Fruit fly (Drosophila melanogaster) whole organism, embryonic: Measurements from ENCODE around the gene CG17593.
A peak's percentile ranks its signal among the peaks of the same experiment; 100 is the strongest.

ENCODE experiments used
- ATbp ChIP-seq: fragments of 200-800 bp; sonication (Bioruptor generic); optimal IDR thresholded peaks from 2 replicates; lab custom pipeline; 2017; ENCODE audit warnings: missing biosample characterization, mild to moderate bottlenecking, missing genetic modification characterization, missing genetic modification reagents
- Ada2b ChIP-seq: fragments of 200-800 bp; sonication (Bioruptor generic); IDR thresholded peaks from 2 replicates; pipeline ENCODE4 v1.3.6; 2022; ENCODE audit warnings: missing biosample characterization, missing genetic modification characterization
- Atf6 ChIP-seq: fragments of 200-800 bp; sonication (Bioruptor generic); IDR thresholded peaks from 2 replicates; pipeline ENCODE4 v1.3.6; 2022; ENCODE audit warnings: missing biosample characterization, missing genetic modification characterization
- BEAF-32 ChIP-seq: fragments of 200-800 bp; sonication (Bioruptor generic); optimal IDR thresholded peaks from 3 replicates; lab custom pipeline; 2017; ENCODE audit warnings: missing biosample characterization, missing genetic modification characterization, mild to moderate bottlenecking, moderate library complexity, missing genetic modification reagents
- BtbVII ChIP-seq: fragments of 200-800 bp; sonication (Bioruptor generic); optimal IDR thresholded peaks from 3 replicates; lab custom pipeline; 2017; ENCODE audit warnings: missing biosample characterization, mild to moderate bottlenecking, missing genetic modification characterization
- CG11695 ChIP-seq: fragments of 200-800 bp; sonication (Bioruptor generic); IDR thresholded peaks from 3 replicates; pipeline ENCODE4 v1.3.6; 2022; ENCODE audit warnings: missing biosample characterization, missing genetic modification characterization
- CG11723 ChIP-seq: fragments of 200-800 bp; sonication (Bioruptor generic); optimal IDR thresholded peaks from 2 replicates; lab custom pipeline; 2017; ENCODE audit warnings: missing biosample characterization, mild to moderate bottlenecking, missing genetic modification characterization
- CG12155 ChIP-seq: fragments of 200-800 bp; sonication (Bioruptor generic); optimal IDR thresholded peaks from 3 replicates; lab custom pipeline; 2016; ENCODE audit warnings: missing biosample characterization, missing genetic modification characterization
- CG12236 ChIP-seq: fragments of 200-800 bp; sonication (Bioruptor generic); optimal IDR thresholded peaks from 2 replicates; lab custom pipeline; 2016; ENCODE audit warnings: missing biosample characterization, missing genetic modification characterization
- CG1233 ChIP-seq: fragments of 200-800 bp; sonication (Bioruptor generic); optimal IDR thresholded peaks from 4 replicates; lab custom pipeline; 2018; ENCODE audit warnings: missing biosample characterization, mild to moderate bottlenecking, missing genetic modification characterization
- CG13624 ChIP-seq: fragments of 200-800 bp; sonication (Bioruptor generic); optimal IDR thresholded peaks from 2 replicates; lab custom pipeline; 2016; ENCODE audit warnings: missing biosample characterization, missing genetic modification characterization
- CG32767 ChIP-seq: fragments of 200-800 bp; sonication (Bioruptor generic); IDR thresholded peaks from 2 replicates; pipeline ENCODE4 v1.3.6; 2022; ENCODE audit warnings: missing biosample characterization, missing genetic modification characterization
- CG33213 ChIP-seq: fragments of 200-800 bp; sonication (Bioruptor generic); optimal IDR thresholded peaks from 3 replicates; lab custom pipeline; 2016; ENCODE audit warnings: missing biosample characterization, missing genetic modification characterization
- CG3838 ChIP-seq: fragments of 200-800 bp; sonication (Bioruptor generic); optimal IDR thresholded peaks from 3 replicates; lab custom pipeline; 2016; ENCODE audit warnings: missing biosample characterization, missing genetic modification characterization
- CG4424 ChIP-seq: fragments of 200-800 bp; sonication (Bioruptor generic); optimal IDR thresholded peaks from 3 replicates; lab custom pipeline; 2016; ENCODE audit warnings: missing biosample characterization, missing genetic modification characterization
- CG6254 ChIP-seq: fragments of 200-800 bp; sonication (Bioruptor generic); optimal IDR thresholded peaks from 3 replicates; lab custom pipeline; 2017; ENCODE audit warnings: mild to moderate bottlenecking, missing biosample characterization, missing genetic modification reagents, missing genetic modification characterization
- CG6689 ChIP-seq: fragments of 200-800 bp; sonication (Bioruptor generic); IDR thresholded peaks from 2 replicates; pipeline ENCODE4 v1.3.6; 2022; ENCODE audit warnings: missing biosample characterization, missing genetic modification characterization
- CG6765 ChIP-seq: fragments of 200-800 bp; sonication (Bioruptor generic); optimal IDR thresholded peaks from 3 replicates; lab custom pipeline; 2017; ENCODE audit warnings: missing biosample characterization, mild to moderate bottlenecking, missing genetic modification characterization
- CG6854 ChIP-seq: fragments of 200-800 bp; sonication (Bioruptor generic); optimal IDR thresholded peaks from 3 replicates; lab custom pipeline; 2017; ENCODE audit warnings: missing biosample characterization, mild to moderate bottlenecking, missing genetic modification characterization
- CG8089 ChIP-seq: fragments of 200-800 bp; sonication (Bioruptor generic); optimal IDR thresholded peaks from 3 replicates; lab custom pipeline; 2016; ENCODE audit warnings: missing biosample characterization, missing genetic modification characterization
- CG8924 ChIP-seq: fragments of 200-800 bp; optimal IDR thresholded peaks from 3 replicates; lab custom pipeline; 2019; ENCODE audit warnings: missing biosample characterization, mild to moderate bottlenecking, missing genetic modification characterization, moderate library complexity
- CG9437 ChIP-seq: fragments of 200-800 bp; sonication (Bioruptor generic); optimal IDR thresholded peaks from 2 replicates; lab custom pipeline; 2018; ENCODE audit warnings: missing biosample characterization, mild to moderate bottlenecking, missing genetic modification characterization
- CG9609 ChIP-seq: fragments of 200-800 bp; sonication (Bioruptor generic); optimal IDR thresholded peaks from 3 replicates; lab custom pipeline; 2016; ENCODE audit warnings: missing biosample characterization, missing genetic modification characterization
- CG9932 ChIP-seq: fragments of 200-800 bp; sonication (Bioruptor generic); IDR thresholded peaks from 2 replicates; pipeline ENCODE4 v1.3.6; 2022; ENCODE audit warnings: missing biosample characterization, missing genetic modification characterization
- Camta ChIP-seq: fragments of 200-800 bp; sonication (Bioruptor generic); optimal IDR thresholded peaks from 2 replicates; lab custom pipeline; 2016; ENCODE audit warnings: missing biosample characterization, missing genetic modification characterization
- Dbx ChIP-seq: fragments of 200-800 bp; sonication (Bioruptor generic); IDR thresholded peaks from 3 replicates; pipeline ENCODE4 v1.3.6; 2022; ENCODE audit warnings: missing biosample characterization, missing genetic modification characterization
- Eip74EF ChIP-seq, 2 experiments: fragments of 200-800 bp in 1 of 2; fragments of >200 bp in 1 of 2; sonication (Bioruptor generic) in 1 of 2; optimal IDR thresholded peaks; 2 replicates each; lab custom pipeline; 2017 to 2019; ENCODE audit warnings: missing biosample characterization in 2 of 2, missing genetic modification characterization in 2 of 2, mild to moderate bottlenecking in 1 of 2, moderate library complexity in 1 of 2
- HmgZ ChIP-seq: fragments of 200-800 bp; sonication (Bioruptor generic); optimal IDR thresholded peaks from 2 replicates; lab custom pipeline; 2018; ENCODE audit warnings: missing biosample characterization, mild to moderate bottlenecking, missing genetic modification characterization
- Max ChIP-seq: fragments of 200-800 bp; sonication (Bioruptor generic); optimal IDR thresholded peaks from 2 replicates; lab custom pipeline; 2016; ENCODE audit warnings: missing biosample characterization, mild to moderate bottlenecking, missing genetic modification characterization
- Usf ChIP-seq: fragments of 200-800 bp; sonication (Bioruptor generic); optimal IDR thresholded peaks from 2 replicates; lab custom pipeline; 2017; ENCODE audit warnings: missing genotype, missing biosample characterization, missing genetic modification characterization
- Xbp1 ChIP-seq: fragments of 200-800 bp; sonication (Bioruptor generic); optimal IDR thresholded peaks from 3 replicates; lab custom pipeline; 2016; ENCODE audit warnings: missing biosample characterization, mild to moderate bottlenecking, missing genetic modification characterization
- Xrp1 ChIP-seq: fragments of 200-800 bp; sonication (Bioruptor generic); IDR thresholded peaks from 2 replicates; pipeline ENCODE4 v1.3.6; 2022; ENCODE audit warnings: missing biosample characterization, missing genetic modification characterization
- ato ChIP-seq: fragments of 200-800 bp; sonication (Bioruptor generic); IDR thresholded peaks from 2 replicates; pipeline ENCODE4 v1.3.6; 2022; ENCODE audit warnings: missing biosample characterization, missing genetic modification characterization; ENCODE audit not compliant: partially characterized antibody
- bab2 ChIP-seq: fragments of 200-800 bp; sonication (Bioruptor generic); optimal IDR thresholded peaks from 2 replicates; lab custom pipeline; 2016; ENCODE audit warnings: missing biosample characterization, missing genetic modification characterization
- ci ChIP-seq: fragments of 200-800 bp; sonication (Bioruptor generic); IDR thresholded peaks from 3 replicates; pipeline ENCODE4 v1.3.6; 2022; ENCODE audit warnings: missing biosample characterization, missing genetic modification characterization
- dmrt11E ChIP-seq: fragments of 200-800 bp; sonication (Bioruptor generic); optimal IDR thresholded peaks from 3 replicates; lab custom pipeline; 2018; ENCODE audit warnings: missing biosample characterization, mild to moderate bottlenecking, missing genetic modification characterization, moderate library complexity
- gcm ChIP-seq: fragments of 200-800 bp; sonication (Bioruptor generic); optimal IDR thresholded peaks from 2 replicates; lab custom pipeline; 2019; ENCODE audit warnings: missing biosample characterization, mild to moderate bottlenecking, missing genetic modification characterization, moderate library complexity
- gem ChIP-seq: fragments of 200-800 bp; sonication (Bioruptor generic); optimal IDR thresholded peaks from 2 replicates; lab custom pipeline; 2019; ENCODE audit warnings: missing biosample characterization, mild to moderate bottlenecking, missing genetic modification characterization, moderate library complexity
- hb ChIP-seq: fragments of 200-800 bp; sonication (Bioruptor generic); IDR thresholded peaks from 3 replicates; pipeline ENCODE4 v1.3.6; 2022; ENCODE audit warnings: missing biosample characterization, missing genetic modification characterization; ENCODE audit not compliant: partially characterized antibody
- jing ChIP-seq: fragments of 200-800 bp; sonication (Bioruptor generic); optimal IDR thresholded peaks from 2 replicates; lab custom pipeline; 2018; ENCODE audit warnings: missing biosample characterization, mild to moderate bottlenecking, missing genetic modification characterization
- pan ChIP-seq, 4 experiments: fragments of >200 bp in 3 of 4; fragments of 200-800 bp in 1 of 4; sonication (Bioruptor generic) in 1 of 4; optimal IDR thresholded peaks in 3 of 4; IDR thresholded peaks in 1 of 4; 2 replicates each; pipeline versions ENCODE4 v1.3.6 to Lab custom; 2017 to 2022; ENCODE audit warnings: missing biosample characterization in 2 of 4, missing genetic modification characterization in 2 of 4, mixed read lengths in 1 of 4
- pum ChIP-seq: fragments of 200-800 bp; sonication (Bioruptor generic); optimal IDR thresholded peaks from 2 replicates; lab custom pipeline; 2016; ENCODE audit warnings: missing biosample characterization, missing genetic modification characterization
- sd ChIP-seq: fragments of 200-800 bp; sonication (Bioruptor generic); optimal IDR thresholded peaks from 3 replicates; lab custom pipeline; 2018; ENCODE audit warnings: missing biosample characterization, mild to moderate bottlenecking, missing genetic modification characterization, moderate library complexity
- trh ChIP-seq: fragments of 200-800 bp; sonication (Bioruptor generic); optimal IDR thresholded peaks from 2 replicates; lab custom pipeline; 2016; ENCODE audit warnings: missing biosample characterization, missing genetic modification characterization
- usp ChIP-seq: fragments of >200 bp; optimal IDR thresholded peaks from 2 replicates; lab custom pipeline; 2017; ENCODE audit warnings: missing biosample characterization, missing genetic modification characterization
- vfl ChIP-seq: fragments of 200-800 bp; sonication (Bioruptor generic); optimal IDR thresholded peaks from 2 replicates; lab custom pipeline; 2016; ENCODE audit warnings: missing biosample characterization, missing genetic modification characterization
- zen2 ChIP-seq: fragments of 200-800 bp; sonication (Bioruptor generic); IDR thresholded peaks from 3 replicates; pipeline ENCODE4 v1.3.6; 2022; ENCODE audit warnings: missing biosample characterization, missing genetic modification characterization; ENCODE audit not compliant: partially characterized antibody
- zf30C ChIP-seq: fragments of 200-800 bp; sonication (Bioruptor generic); optimal IDR thresholded peaks from 3 replicates; lab custom pipeline; 2018; ENCODE audit warnings: missing biosample characterization, mild to moderate bottlenecking, missing genetic modification characterization
- zfh1 ChIP-seq: fragments of 200-800 bp; sonication (Bioruptor generic); IDR thresholded peaks from 3 replicates; pipeline ENCODE4 v1.3.6; 2022; ENCODE audit warnings: missing biosample characterization, missing genetic modification characterization
- zfh2 ChIP-seq: fragments of 200-800 bp; sonication (Bioruptor generic); optimal IDR thresholded peaks from 2 replicates; lab custom pipeline; 2016; ENCODE audit warnings: missing biosample characterization, missing genetic modification characterization

CG17593 gene

DNA sequence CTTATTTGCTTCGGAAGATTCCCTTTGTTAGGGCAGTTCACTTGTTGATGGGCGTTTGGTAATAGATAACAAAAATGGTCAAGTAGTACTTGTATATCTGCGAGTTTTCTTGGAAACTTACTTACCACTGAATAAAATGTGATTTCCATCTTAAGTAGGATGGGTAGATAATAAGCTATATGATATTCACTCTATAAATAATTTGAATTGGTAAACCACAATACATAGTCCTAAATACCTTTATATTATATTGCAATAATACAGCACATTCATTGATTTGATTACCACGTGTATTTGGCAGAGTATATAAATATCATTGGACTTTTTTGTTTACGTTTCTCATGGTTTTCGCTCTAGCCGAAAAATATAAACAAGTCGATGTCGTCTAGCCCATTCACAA, 38.7 kb upstream of the CG17593 start (continued):
- TF ChIP-seq zen2 (GFP tag; lab: Robert Waterston, UW) (no peak), Usf (GFP tag; lab: Kevin White, UChicago) (no peak), usp (GFP tag; lab: Kevin White, UChicago) (no peak), CG11723 (GFP tag; lab: Kevin White, UChicago) (peak; percentile 37), CG9932 (GFP tag; lab: Robert Waterston, UW) (peak; percentile 65), gem (tag; lab: Kevin White, UChicago) (peak; percentile 82), Ada2b (GFP tag; lab: Robert Waterston, UW) (peak; percentile 57; the same call in 1 of the 2 replicates), CG8089 (GFP tag; lab: Kevin White, UChicago) (no peak), sd (peak; percentile 18), hb (no peak), CG32767 (GFP tag; lab: Robert Waterston, UW) (peak; percentile 46; the same call in 1 of the 2 replicates), Camta (peak; percentile 20), CG3838 (GFP tag; lab: Kevin White, UChicago) (no peak), CG6689 (GFP tag; lab: Robert Waterston, UW) (peak; percentile 58), zf30C (GFP tag; lab: Kevin White, UChicago) (no peak), Xrp1 (GFP tag; lab: Robert Waterston, UW) (peak; percentile 39; the same call in 1 of the 2 replicates), CG6765 (GFP tag; lab: Kevin White, UChicago) (peak; percentile 65), zfh2 (GFP tag; lab: Kevin White, UChicago) (peak; percentile 56), BEAF-32 (GFP tag; lab: Kevin White, UChicago) (no peak), CG1233 (GFP tag; lab: Kevin White, UChicago) (peak; percentile 73), Max (GFP tag; lab: Kevin White, UChicago) (peak; percentile 29), Atf6 (GFP tag; lab: Robert Waterston, UW) (peak; percentile 65; the same call in 1 of the 2 replicates), ato (GFP tag; lab: Robert Waterston, UW) (no peak), CG6254 (GFP tag; lab: Kevin White, UChicago) (no peak), jing (GFP tag; lab: Kevin White, UChicago) (no peak), CG9609 (GFP tag; lab: Kevin White, UChicago) (peak; percentile 10), Eip74EF (GFP tag; optimal IDR thresholded peaks at IDR 0.05; lab: Kevin White, UChicago) (peak in 1 of 2 experiments; percentile 54), dmrt11E (tag; lab: Kevin White, UChicago) (peak; percentile 26), CG11695 (peak; percentile 72; the same call in 2 of the 3 replicates), Xbp1 (peak; percentile 57), zfh1 (GFP tag; lab: Robert Waterston, UW) (no peak), ci (GFP tag; lab: Robert Waterston, UW) (peak; percentile 40), CG6854 (GFP tag; lab: Kevin White, UChicago) (peak; percentile 3), Dbx (GFP tag; lab: Robert Waterston, UW) (peak; percentile 55; the same call in 1 of the 3 replicates), ATbp (GFP tag; lab: Kevin White, UChicago) (peak; percentile 51), pum (GFP tag; lab: Kevin White, UChicago) (peak; percentile 11), CG4424 (GFP tag; lab: Kevin White, UChicago) (peak; percentile 71), HmgZ (tag; lab: Kevin White, UChicago) (peak; percentile 67), CG9437 (GFP tag; lab: Kevin White, UChicago) (peak; percentile 78), pan (optimal IDR thresholded peaks at IDR 0.05; lab: Kevin White, UChicago) (no peak), pan (GFP tag; optimal IDR thresholded peaks at IDR 0.05 in 1 of 2, IDR thresholded peaks at IDR 0.05 in 1 of 2) (peak in 1 of 2 experiments; percentile 72), vfl (GFP tag; lab: Kevin White, UChicago) (peak; percentile 31), trh (no peak), BtbVII (peak; percentile 62), CG12236 (no peak), CG8924 (tag; lab: Kevin White, UChicago) (peak; percentile 53), CG33213 (GFP tag; lab: Kevin White, UChicago) (no peak), gcm (GFP tag; lab: Kevin White, UChicago) (peak; percentile 3), bab2 (GFP tag; lab: Kevin White, UChicago) (peak; percentile 50), CG13624 (GFP tag; lab: Kevin White, UChicago) (peak; percentile 23), CG12155 (GFP tag; lab: Kevin White, UChicago) (peak; percentile 53)
